Worm (Caenorhabditis elegans) whole organism, young adult: ENCODE measurements around the gene D1086.18.

Experiments used
- B0336.3 ChIP-seq: fragments of 200-800 bp; sonication (Bioruptor generic); IDR thresholded peaks from 2 replicates; pipeline ENCODE4 v1.3.6; 2022; ENCODE audit warnings: missing genetic modification characterization, missing compliant biosample characterization
- F49E8.2 ChIP-seq: sonication (generic microtip); optimal IDR thresholded peaks from 3 replicates; lab custom pipeline; 2017; ENCODE audit warnings: missing genetic modification characterization, mild to moderate bottlenecking, missing compliant biosample characterization, antibody characterized with exemption, moderate library complexity; ENCODE audit not compliant: insufficient read depth
- F52B5.7 ChIP-seq: sonication (generic microtip); optimal IDR thresholded peaks from 2 replicates; lab custom pipeline; 2016; ENCODE audit warnings: mild to moderate bottlenecking, missing genetic modification characterization, missing compliant biosample characterization
- Y53F4B.3 ChIP-seq: fragments of 200-800 bp; sonication (Bioruptor generic); IDR thresholded peaks from 2 replicates; pipeline ENCODE4 v1.3.6; 2022; ENCODE audit warnings: missing genetic modification reagents, missing genetic modification characterization, missing compliant biosample characterization
- akir-1 ChIP-seq: fragments of 200-800 bp; sonication (Bioruptor generic); optimal IDR thresholded peaks from 2 replicates; lab custom pipeline; 2018; ENCODE audit warnings: mild to moderate bottlenecking, missing genetic modification characterization, moderate library complexity, missing compliant biosample characterization
- atf-7 ChIP-seq: sonication (generic microtip); optimal IDR thresholded peaks from 2 replicates; lab custom pipeline; 2017; ENCODE audit warnings: mild to moderate bottlenecking, missing genetic modification characterization, missing compliant biosample characterization
- attf-3 ChIP-seq: fragments of 200-800 bp; sonication (Bioruptor generic); conservative IDR thresholded peaks from 2 replicates; pipeline ENCODE4 v1.3.6; 2022; ENCODE audit warnings: missing genetic modification reagents, missing genetic modification characterization, missing compliant biosample characterization
- bed-1 ChIP-seq: fragments of 200-800 bp; sonication (Bioruptor generic); IDR thresholded peaks from 2 replicates; pipeline ENCODE4 v1.3.6; 2022; ENCODE audit warnings: missing genetic modification reagents, missing genetic modification characterization, missing compliant biosample characterization
- cebp-2 ChIP-seq: fragments of 200-800 bp; sonication (Bioruptor generic); IDR thresholded peaks from 2 replicates; pipeline ENCODE4 v1.3.6; 2022; ENCODE audit warnings: missing genetic modification characterization, missing compliant biosample characterization
- ceh-100 ChIP-seq: fragments of 200-800 bp; sonication (Bioruptor generic); IDR thresholded peaks from 2 replicates; pipeline ENCODE4 v1.3.6; 2022; ENCODE audit warnings: missing genetic modification reagents, missing genetic modification characterization, missing compliant biosample characterization
- chd-7 ChIP-seq: sonication (generic microtip); optimal IDR thresholded peaks from 2 replicates; lab custom pipeline; 2016; ENCODE audit warnings: mild to moderate bottlenecking, missing genetic modification characterization, moderate library complexity, missing compliant biosample characterization
- dox-1 ChIP-seq: fragments of 200-800 bp; sonication (Bioruptor generic); IDR thresholded peaks from 2 replicates; pipeline ENCODE4 v1.3.6; 2022; ENCODE audit warnings: missing genetic modification reagents, missing genetic modification characterization, missing compliant biosample characterization
- dpff-1 ChIP-seq: sonication (generic microtip); optimal IDR thresholded peaks from 2 replicates; lab custom pipeline; 2017; ENCODE audit warnings: mild to moderate bottlenecking, missing genetic modification characterization, missing compliant biosample characterization
- dpl-1 ChIP-seq: fragments of 150-350 bp; optimal IDR thresholded peaks from 2 replicates; lab custom pipeline; 2014; ENCODE audit warnings: missing biosample characterization, missing genetic modification reagents, missing genetic modification characterization
- fkh-3 ChIP-seq: sonication (generic microtip); optimal IDR thresholded peaks from 2 replicates; lab custom pipeline; 2016; ENCODE audit warnings: mild to moderate bottlenecking, missing genetic modification characterization, missing compliant biosample characterization
- gei-17 ChIP-seq: fragments of 200-800 bp; sonication (Bioruptor generic); optimal IDR thresholded peaks from 2 replicates; lab custom pipeline; 2018; ENCODE audit warnings: mild to moderate bottlenecking, missing genetic modification characterization, missing compliant biosample characterization
- him-1 ChIP-seq: sonication (generic microtip); optimal IDR thresholded peaks from 2 replicates; lab custom pipeline; 2016; ENCODE audit warnings: missing genotype, missing genetic modification reagents, missing genetic modification characterization, missing compliant biosample characterization
- hmg-1.2 ChIP-seq: fragments of 200-800 bp; sonication (Bioruptor generic); IDR thresholded peaks from 2 replicates; pipeline ENCODE4 v1.3.6; 2022; ENCODE audit warnings: missing genetic modification reagents, missing genetic modification characterization, missing compliant biosample characterization
- let-526 ChIP-seq: fragments of 200-800 bp; sonication (Bioruptor generic); IDR thresholded peaks from 2 replicates; pipeline ENCODE4 v1.3.6; 2022; ENCODE audit warnings: missing genetic modification reagents, missing genetic modification characterization, missing compliant biosample characterization
- let-607 ChIP-seq, 2 experiments: fragments of 200-800 bp in 1 of 2; sonication (Bioruptor generic) in 1 of 2; sonication (generic microtip) in 1 of 2; optimal IDR thresholded peaks; 2 replicates each; lab custom pipeline; 2016 to 2018; ENCODE audit warnings: mild to moderate bottlenecking in 2 of 2, missing compliant biosample characterization in 2 of 2, missing genetic modification characterization in 2 of 2, moderate library complexity in 2 of 2, missing genotype in 1 of 2
- lin-26 ChIP-seq: fragments of 200-800 bp; sonication (Bioruptor generic); IDR thresholded peaks from 2 replicates; pipeline ENCODE4 v1.3.6; 2022; ENCODE audit warnings: missing genetic modification reagents, missing genetic modification characterization, missing compliant biosample characterization
- lin-54 ChIP-seq: fragments of 200-800 bp; sonication (Bioruptor generic); optimal IDR thresholded peaks from 2 replicates; lab custom pipeline; 2018; ENCODE audit warnings: mild to moderate bottlenecking, missing genetic modification characterization, missing compliant biosample characterization
- lsl-1 ChIP-seq: fragments of 200-800 bp; sonication (Bioruptor generic); optimal IDR thresholded peaks from 2 replicates; lab custom pipeline; 2018; ENCODE audit warnings: mild to moderate bottlenecking, missing genetic modification characterization, moderate library complexity, missing compliant biosample characterization
- nfya-1 ChIP-seq: sonication (generic microtip); optimal IDR thresholded peaks from 2 replicates; lab custom pipeline; 2017; ENCODE audit warnings: antibody characterized with exemption, missing compliant biosample characterization, missing genetic modification characterization, borderline replicate concordance; ENCODE audit not compliant: insufficient read depth
- nfyb-1 ChIP-seq: fragments of 200-800 bp; sonication (Bioruptor generic); IDR thresholded peaks from 2 replicates; pipeline ENCODE4 v1.3.6; 2022; ENCODE audit warnings: missing genetic modification reagents, missing genetic modification characterization, missing compliant biosample characterization
- nhr-80 ChIP-seq: sonication (generic microtip); optimal IDR thresholded peaks from 2 replicates; lab custom pipeline; 2016; ENCODE audit warnings: missing genetic modification characterization, missing compliant biosample characterization
- snpc-3.4 ChIP-seq: sonication (generic microtip); optimal IDR thresholded peaks from 2 replicates; lab custom pipeline; 2017; ENCODE audit warnings: missing genetic modification characterization, mild to moderate bottlenecking, missing compliant biosample characterization, antibody characterized with exemption, moderate library complexity, missing genotype, missing genetic modification reagents
- ztf-6 ChIP-seq: fragments of 200-800 bp; sonication (Bioruptor generic); IDR thresholded peaks from 2 replicates; pipeline ENCODE4 v1.3.6; 2022; ENCODE audit warnings: missing genetic modification reagents, missing genetic modification characterization, missing compliant biosample characterization

The D1086.18 gene

DNA sequence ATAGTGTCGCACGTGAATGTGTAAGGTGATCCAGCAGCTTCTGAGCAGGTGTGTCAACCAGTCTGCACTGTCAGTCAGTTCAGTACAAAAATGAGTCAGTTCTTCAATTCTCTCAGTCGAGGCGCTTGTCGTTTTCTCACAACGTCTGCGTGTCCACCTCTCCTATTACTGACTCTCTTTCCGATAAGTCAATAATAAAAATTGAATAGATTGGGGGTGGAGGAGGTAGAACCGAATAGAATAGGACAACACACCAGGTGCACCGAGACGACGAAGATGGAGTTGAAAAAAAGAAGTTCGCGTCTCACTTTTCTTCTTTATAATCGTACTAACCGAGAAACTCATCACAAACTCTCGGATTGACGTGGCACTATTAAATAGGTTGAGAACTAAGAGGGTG lies 42.1 kb downstream of the D1086.18 start:
- TF ChIP-seq nhr-80 (tag; lab: Kevin White, UChicago) (peak; percentile 72), F52B5.7 (no peak), hmg-1.2 (GFP tag; lab: Robert Waterston, UW) (peak; percentile 31; the same call in 1 of the 2 replicates), him-1 (tag; lab: Kevin White, UChicago) (no peak), nfya-1 (tag; lab: Kevin White, UChicago) (no peak), akir-1 (GFP tag; lab: Kevin White, UChicago) (no peak), cebp-2 (GFP tag; lab: Robert Waterston, UW) (no peak), F49E8.2 (tag; lab: Kevin White, UChicago) (no peak), dox-1 (peak; percentile 37; the same call in 1 of the 2 replicates)
- TF ChIP-seq, all 124 proteins: peak for 3

DNA sequence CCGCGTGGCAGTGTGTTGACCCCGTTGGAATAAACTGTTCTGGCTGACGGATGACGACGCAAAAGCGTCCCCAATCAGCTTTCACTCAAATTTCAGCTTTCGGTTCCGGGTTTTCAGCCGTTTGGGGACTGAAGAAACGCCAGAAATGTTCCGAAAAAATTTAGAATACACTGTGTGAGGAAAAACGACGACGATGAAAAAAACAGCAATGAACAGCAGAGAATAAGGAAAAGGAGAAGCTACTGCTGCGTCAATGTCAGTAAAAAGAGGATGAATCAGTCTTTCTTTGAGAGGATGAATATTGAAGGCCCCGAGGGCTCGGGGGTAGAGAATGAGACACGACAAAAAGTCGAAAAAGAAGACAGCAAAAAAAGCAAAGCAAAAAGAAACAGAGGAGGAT lies 43.2 kb downstream of the D1086.18 start:
- TF ChIP-seq let-607 (tag; optimal IDR thresholded peaks at IDR 0.05; lab: Kevin White, UChicago) = no peak
- TF ChIP-seq B0336.3 (GFP tag; lab: Robert Waterston, UW) = no peak
- no peak for TF ChIP-seq atf-7 (tag; lab: Kevin White, UChicago)
- no peak for TF ChIP-seq bed-1 (GFP tag; lab: Robert Waterston, UW)

ce11 chrV:14130226-14130625 lies 44.5 kb downstream of the D1086.18 start:
- TF ChIP-seq nfyb-1 (GFP tag; lab: Robert Waterston, UW) (no peak), Y53F4B.3 (GFP tag; lab: Robert Waterston, UW) (no peak), nhr-80 (tag; lab: Kevin White, UChicago) (no peak), snpc-3.4 (tag; lab: Kevin White, UChicago) (no peak), chd-7 (no peak), B0336.3 (GFP tag; lab: Robert Waterston, UW) (no peak), dpff-1 (tag; lab: Kevin White, UChicago) (no peak), ztf-6 (no peak), attf-3 (GFP tag; lab: Robert Waterston, UW) (no peak), dpl-1 (GFP tag; lab: Kevin White, UChicago) (no peak), ceh-100 (GFP tag; lab: Robert Waterston, UW) (no peak), fkh-3 (tag; lab: Kevin White, UChicago) (no peak), lin-26 (GFP tag; lab: Robert Waterston, UW) (no peak)

DNA sequence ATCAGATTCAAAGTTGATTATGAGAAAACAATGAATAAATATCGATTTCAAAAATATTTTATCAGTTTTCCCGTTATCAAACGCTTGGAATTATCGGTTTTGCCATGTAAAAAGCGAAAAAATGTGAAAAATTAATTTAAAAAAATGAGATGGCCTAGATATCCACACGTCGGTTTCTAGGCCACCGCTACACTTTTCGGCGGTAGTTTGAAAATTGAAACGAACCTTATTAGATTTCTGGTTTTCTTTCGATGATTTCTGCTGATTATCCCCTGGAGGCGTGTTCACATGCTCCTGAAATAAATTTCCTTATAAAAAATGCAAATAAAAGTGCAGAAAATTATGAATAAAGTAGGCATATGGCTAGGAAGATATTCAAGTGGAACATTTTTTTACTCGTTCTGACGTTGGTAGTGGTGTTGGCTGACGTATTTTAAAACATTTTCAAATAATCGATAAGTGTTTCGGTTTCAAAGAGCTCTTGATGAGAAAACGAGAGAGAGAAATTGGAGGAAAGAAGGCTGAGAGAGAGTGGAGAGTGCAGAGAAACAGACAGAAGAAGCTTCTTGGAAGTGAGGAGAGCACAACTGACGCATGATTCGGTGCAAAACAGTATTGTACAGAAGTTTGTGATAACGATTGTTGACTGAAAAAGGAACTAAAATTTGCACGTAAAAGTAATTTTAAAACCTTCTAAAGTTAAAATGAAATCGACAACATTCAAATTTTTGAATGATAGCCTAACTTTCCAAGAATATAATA lies 47.5 kb downstream of the D1086.18 start:
- TF ChIP-seq dpl-1 (GFP tag; lab: Kevin White, UChicago) (peak; percentile 4), lin-54 (GFP tag; lab: Kevin White, UChicago) (peak; percentile 65), hmg-1.2 (GFP tag; lab: Robert Waterston, UW) (0 out of 2 replicates have a peak, but pooled peaks have one; percentile 17), let-526 (no peak), ceh-100 (GFP tag; lab: Robert Waterston, UW) (no peak), lsl-1 (peak; percentile 17)
- TF ChIP-seq, all 124 proteins: peak for 4

ce11 chrV:14134757-14135441 lies 49.2 kb downstream of the D1086.18 start:
- TF ChIP-seq gei-17 (GFP tag; lab: Kevin White, UChicago) (no peak), nhr-80 (tag; lab: Kevin White, UChicago) (peak; percentile 39)
